Worm (Caenorhabditis elegans): Measurements from ENCODE around the gene srt-45.

The srt-45 gene

DNA sequence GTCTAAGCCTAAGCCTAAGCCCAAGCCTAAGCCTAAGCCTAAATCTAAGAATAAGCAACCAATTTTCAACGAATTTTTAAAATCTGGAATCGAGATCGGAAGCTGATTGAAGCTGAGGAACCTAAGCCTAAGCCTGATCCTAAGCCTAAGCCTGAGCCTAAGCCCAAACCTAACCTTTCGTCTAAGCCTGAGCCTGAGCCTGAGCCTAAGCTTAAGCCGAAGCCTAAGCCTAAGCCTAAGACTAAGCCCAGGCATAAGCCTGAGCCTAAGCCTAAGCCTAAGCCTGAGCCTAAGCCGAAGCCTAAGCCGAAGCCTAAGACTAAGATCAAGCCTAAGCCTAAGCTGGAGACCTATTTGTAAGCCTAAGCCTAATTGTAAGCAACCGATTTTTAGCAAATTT, 43.6 kb downstream of the srt-45 start:
- no peak; the same call in 1 of the 2 replicates for TF ChIP-seq ztf-29 (GFP tag; IDR thresholded peaks at IDR 0.05)
- no peak for TF ChIP-seq ztf-23 (GFP tag; IDR thresholded peaks at IDR 0.05)

DNA sequence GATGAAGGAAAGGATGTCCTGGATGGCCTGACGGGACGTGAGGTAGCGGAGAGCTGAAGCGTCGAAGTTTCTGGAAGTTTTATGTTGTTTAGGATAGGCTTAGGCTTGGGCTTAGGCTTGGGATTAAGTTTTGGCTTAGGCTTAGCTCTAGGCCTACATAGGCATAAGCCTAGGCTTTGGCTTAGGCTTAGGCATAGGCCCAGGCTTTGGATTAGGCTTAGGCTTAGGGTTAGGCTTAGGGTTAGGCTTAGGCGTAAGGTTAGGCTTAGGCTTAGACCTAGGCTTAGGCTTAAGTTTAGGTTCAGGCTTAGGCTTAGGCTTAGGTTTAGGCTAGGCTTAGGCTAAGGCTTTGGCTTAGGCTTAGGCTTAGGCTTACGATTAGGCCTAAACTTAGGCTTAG, 45.3 kb downstream of the srt-45 start:
- TF ChIP-seq T22C8.4 (GFP tag; IDR thresholded peaks at IDR 0.05) (no peak), cog-1 (tag; optimal IDR thresholded peaks at IDR 0.05) (no peak), ztf-23 (GFP tag; IDR thresholded peaks at IDR 0.05) (no peak), med-1 (GFP tag; optimal IDR thresholded peaks at IDR 0.05; ENCODE audit: insufficient read depth) (no peak), flt-1 (GFP tag; IDR thresholded peaks at IDR 0.05) (no peak)

DNA sequence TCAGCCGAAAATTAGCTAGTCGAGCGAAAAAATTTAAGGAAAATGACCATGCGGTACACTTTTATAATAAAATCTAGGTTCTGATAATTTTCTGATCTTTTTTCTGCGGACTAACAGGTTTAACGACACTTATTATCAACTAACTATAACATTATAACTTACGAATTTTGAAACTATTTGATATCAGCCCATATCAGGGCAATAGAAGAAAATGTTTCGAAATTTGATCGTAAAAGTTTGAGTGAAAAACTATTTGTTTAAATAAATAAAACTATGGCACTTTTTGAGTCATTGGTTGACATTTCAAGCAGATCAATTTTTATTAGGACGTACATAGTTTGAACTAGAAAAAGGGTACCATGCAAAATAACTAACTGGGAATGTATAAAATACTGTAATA, 46.9 kb downstream of the srt-45 start, which contains the start of gene pcp-4:
Gene pcp-4, minus strand, starts transcription at position 197 of the 400 bp plus-strand sequence.
- TF ChIP-seq med-1 (GFP tag; optimal IDR thresholded peaks at IDR 0.05; ENCODE audit: insufficient read depth): no peak
- no peak for TF ChIP-seq klf-2 (GFP tag; conservative IDR thresholded peaks at IDR 0.05)
- TF ChIP-seq flt-1 (GFP tag; IDR thresholded peaks at IDR 0.05): no peak
- no peak for TF ChIP-seq ztf-23 (GFP tag; IDR thresholded peaks at IDR 0.05)
- TF ChIP-seq ztf-29 (GFP tag; IDR thresholded peaks at IDR 0.05): no peak
- no peak for TF ChIP-seq cog-1 (tag; optimal IDR thresholded peaks at IDR 0.05)
- TF ChIP-seq tab-1 (GFP tag; IDR thresholded peaks at IDR 0.05): no peak
- no peak for TF ChIP-seq T22C8.4 (GFP tag; IDR thresholded peaks at IDR 0.05)
- no peak for TF ChIP-seq ref-1 (GFP tag; conservative IDR thresholded peaks at IDR 0.05)

DNA sequence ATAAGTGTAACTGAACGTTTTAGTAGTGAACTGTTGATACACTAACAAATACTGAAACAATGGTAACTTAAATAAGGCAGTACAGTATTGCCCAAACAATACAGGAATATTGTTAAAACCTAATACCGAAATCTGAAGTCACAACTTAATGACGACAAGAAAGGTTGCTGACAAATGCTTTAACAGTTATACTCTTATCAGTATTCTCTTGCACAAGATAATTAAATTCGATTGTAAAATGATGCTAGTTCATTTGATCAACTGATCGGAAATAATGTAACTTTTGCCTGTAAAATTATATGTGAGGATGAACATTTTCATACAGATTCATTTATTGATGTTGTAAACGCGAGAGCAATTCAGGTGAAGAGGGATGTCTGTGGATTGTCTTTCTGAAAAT, 47.7 kb downstream of the srt-45 start:
- no peak for TF ChIP-seq med-1 (GFP tag; optimal IDR thresholded peaks at IDR 0.05; ENCODE audit: insufficient read depth)
- no peak for TF ChIP-seq cog-1 (tag; optimal IDR thresholded peaks at IDR 0.05)
- TF ChIP-seq T22C8.4 (GFP tag; IDR thresholded peaks at IDR 0.05): no peak
- TF ChIP-seq ztf-23 (GFP tag; IDR thresholded peaks at IDR 0.05): no peak
- no peak for TF ChIP-seq klf-2 (GFP tag; conservative IDR thresholded peaks at IDR 0.05)
- no peak for TF ChIP-seq ztf-29 (GFP tag; IDR thresholded peaks at IDR 0.05)
- no peak for TF ChIP-seq tab-1 (GFP tag; IDR thresholded peaks at IDR 0.05)
- no peak for TF ChIP-seq flt-1 (GFP tag; IDR thresholded peaks at IDR 0.05)
- no peak for TF ChIP-seq ref-1 (GFP tag; conservative IDR thresholded peaks at IDR 0.05)

Data from whole organism, midembryonic.